Fruit fly (Drosophila melanogaster): ENCODE measurements around the gene CG6638.

DNA sequence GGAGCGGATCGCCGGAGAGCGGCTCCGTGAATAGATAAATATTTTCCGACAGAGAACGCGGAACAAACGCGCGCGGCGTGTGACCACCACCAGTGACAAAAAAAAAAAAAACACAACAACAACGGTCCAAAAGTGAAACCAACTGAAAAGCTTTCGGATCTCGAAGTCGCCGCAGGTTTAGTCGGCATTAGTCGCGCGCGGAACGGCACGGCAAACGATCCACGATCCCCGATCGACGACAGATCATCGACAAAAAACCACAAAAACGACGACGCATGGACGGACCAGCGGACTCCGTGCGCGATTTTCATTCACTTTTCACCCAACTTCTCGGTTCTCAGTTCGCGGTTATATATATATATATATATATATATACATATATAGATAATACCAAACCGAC, 2.6 kb upstream of the CG6638 start:
- TF ChIP-seq CG8159 (tag; optimal IDR thresholded peaks at IDR 0.05) (no peak), CG10348 (GFP tag; IDR thresholded peaks at IDR 0.05) (no peak), CG8301 (tag; optimal IDR thresholded peaks at IDR 0.05) (no peak), CG13204 (GFP tag; optimal IDR thresholded peaks at IDR 0.05) (no peak), CG12605 (GFP tag; IDR thresholded peaks at IDR 0.05) (no peak)

Measured in whole organism, pupa.